Fruit fly (Drosophila melanogaster) whole organism, pupa: ENCODE measurements around the gene CG11842.

Source experiments
- CG17806 ChIP-seq: fragments of 200-800 bp; sonication (Bioruptor generic); optimal IDR thresholded peaks from 2 replicates; lab custom pipeline; 2018; ENCODE audit warnings: missing biosample characterization, mild to moderate bottlenecking, missing genetic modification characterization, moderate library complexity
- CG32121 ChIP-seq: fragments of 200-800 bp; sonication (Bioruptor generic); IDR thresholded peaks from 2 replicates; pipeline ENCODE4 v1.3.6; 2022; ENCODE audit warnings: missing biosample characterization, missing genetic modification characterization
- CG34367 ChIP-seq: fragments of 200-800 bp; sonication (Bioruptor generic); optimal IDR thresholded peaks from 2 replicates; lab custom pipeline; 2018; ENCODE audit warnings: missing biosample characterization, mild to moderate bottlenecking, missing genetic modification characterization
- CG4496 ChIP-seq: fragments of 200-800 bp; sonication (Bioruptor generic); IDR thresholded peaks from 3 replicates; pipeline ENCODE4 v1.3.6; 2022; ENCODE audit warnings: missing biosample characterization, missing genetic modification characterization
- CG8159 ChIP-seq: fragments of 200-800 bp; sonication (Bioruptor generic); optimal IDR thresholded peaks from 3 replicates; lab custom pipeline; 2018; ENCODE audit warnings: missing biosample characterization, mild to moderate bottlenecking, missing genetic modification characterization, moderate library complexity
- EcR ChIP-seq: fragments of 200-800 bp; sonication (Bioruptor generic); optimal IDR thresholded peaks from 3 replicates; lab custom pipeline; 2019; ENCODE audit warnings: missing biosample characterization, missing genetic modification characterization, mild to moderate bottlenecking, moderate library complexity, missing genetic modification reagents
- Ets98B ChIP-seq: fragments of 200-800 bp; sonication (Bioruptor generic); IDR thresholded peaks from 2 replicates; pipeline ENCODE4 v1.3.6; 2022; ENCODE audit warnings: missing biosample characterization, missing genetic modification characterization
- fd96Ca ChIP-seq: fragments of 200-800 bp; sonication (Bioruptor generic); IDR thresholded peaks from 3 replicates; pipeline ENCODE4 v1.3.6; 2022; ENCODE audit warnings: missing biosample characterization, missing genetic modification characterization
- rn ChIP-seq: fragments of 200-800 bp; sonication (Bioruptor generic); IDR thresholded peaks from 2 replicates; pipeline ENCODE4 v1.3.6; 2022; ENCODE audit warnings: missing biosample characterization, missing genetic modification characterization

DNA sequence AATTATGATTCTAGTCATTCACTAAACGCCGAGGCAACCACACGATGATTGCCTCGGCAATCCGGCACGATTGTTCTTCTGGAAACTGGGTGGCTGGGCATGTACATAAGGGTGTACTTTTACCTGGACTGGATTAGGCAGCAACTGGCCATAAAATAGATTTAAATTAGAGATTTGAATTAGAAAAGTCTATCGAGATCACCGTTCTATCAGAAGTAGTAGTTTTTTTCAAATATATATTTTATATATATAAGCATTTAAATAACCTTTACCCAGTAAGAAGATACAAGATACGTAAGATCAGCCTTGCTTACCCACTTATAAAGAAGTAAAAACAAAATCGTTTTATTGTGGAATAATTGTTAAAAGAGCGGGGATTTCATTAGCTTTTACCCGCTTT, 1.6 kb downstream of the CG11842 start, which contains the start of gene CG11843:
- no peak for TF ChIP-seq CG17806 (tag; lab: Kevin White, UChicago)
- TF ChIP-seq CG34367: no peak
- no peak for TF ChIP-seq Ets98B (GFP tag; lab: Robert Waterston, UW)
- no peak for TF ChIP-seq CG32121 (GFP tag; lab: Robert Waterston, UW)
- no peak for TF ChIP-seq rn (GFP tag; lab: Robert Waterston, UW)
- TF ChIP-seq CG4496 (GFP tag; lab: Robert Waterston, UW): no peak
- no peak for TF ChIP-seq CG8159
- TF ChIP-seq EcR (GFP tag; lab: Kevin White, UChicago): no peak
- no peak for TF ChIP-seq fd96Ca (GFP tag; lab: Robert Waterston, UW)
